Fruit fly (Drosophila melanogaster): Measurements from ENCODE around the gene CG8003.

The CG8003 gene

dm6 chr3L:10678545-10679067, 17.3 kb downstream of the CG8003 start:
- TF ChIP-seq CG6854 (GFP tag; optimal IDR thresholded peaks at IDR 0.05) (peak; percentile 94), tio (GFP tag; optimal IDR thresholded peaks at IDR 0.05) (peak; percentile 92), exex (tag; optimal IDR thresholded peaks at IDR 0.05) (peak; percentile 73), CG16813 (GFP tag; IDR thresholded peaks at IDR 0.05; ENCODE audit: partially characterized antibody) (no peak), CG7963 (GFP tag; IDR thresholded peaks at IDR 0.05; ENCODE audit: partially characterized antibody) (no peak), CG17361 (GFP tag; IDR thresholded peaks at IDR 0.05) (peak; percentile 96), Fer1 (GFP tag; optimal IDR thresholded peaks at IDR 0.05) (peak; percentile 97), CG1792 (GFP tag; optimal IDR thresholded peaks at IDR 0.05) (peak; percentile 86), Taf1 (GFP tag; IDR thresholded peaks at IDR 0.05) (peak; percentile 74; the same call in 1 of the 2 replicates), CG12744 (GFP tag; optimal IDR thresholded peaks at IDR 0.05) (peak; percentile 78), ranshi (GFP tag; IDR thresholded peaks at IDR 0.05) (peak; percentile 92), CG2889 (GFP tag; IDR thresholded peaks at IDR 0.05) (peak; percentile 74), CG6765 (GFP tag; optimal IDR thresholded peaks at IDR 0.05) (peak; percentile 94), CG7987 (GFP tag; optimal IDR thresholded peaks at IDR 0.05) (peak; percentile 85), Sox100B (GFP tag; optimal IDR thresholded peaks at IDR 0.05) (peak; percentile 98), CG12236 (GFP tag; optimal IDR thresholded peaks at IDR 0.05) (peak; percentile 67), grn (GFP tag; optimal IDR thresholded peaks at IDR 0.05) (peak; percentile 83), CG8089 (GFP tag; optimal IDR thresholded peaks at IDR 0.05) (peak; percentile 76), CG7745 (tag; optimal IDR thresholded peaks at IDR 0.05) (peak; percentile 22), dysf (GFP tag; IDR thresholded peaks at IDR 0.05) (peak; percentile 97), B-H1 (GFP tag; IDR thresholded peaks at IDR 0.05) (peak; percentile 88), CG31224 (GFP tag; IDR thresholded peaks at IDR 0.05) (peak; percentile 88), CG12769 (tag; optimal IDR thresholded peaks at IDR 0.05) (peak; percentile 81), gt (GFP tag; IDR thresholded peaks at IDR 0.05) (no peak; the same call in 1 of the 2 replicates), Oli (tag; optimal IDR thresholded peaks at IDR 0.05) (peak; percentile 96), Deaf1 (tag; optimal IDR thresholded peaks at IDR 0.05) (peak; percentile 81), tin (GFP tag; optimal IDR thresholded peaks at IDR 0.05) (peak; percentile 89), Oaz (GFP tag; IDR thresholded peaks at IDR 0.05) (peak; percentile 91), caup (GFP tag; optimal IDR thresholded peaks at IDR 0.05; ENCODE audit: severe bottlenecking) (peak; percentile 94), CG1602 (GFP tag; optimal IDR thresholded peaks at IDR 0.05) (peak; percentile 86), jing (GFP tag; optimal IDR thresholded peaks at IDR 0.05) (peak; percentile 77), mam (GFP tag; optimal IDR thresholded peaks at IDR 0.05) (peak; percentile 88), CG10979 (tag; optimal IDR thresholded peaks at IDR 0.05) (peak; percentile 95), CG15601 (tag; optimal IDR thresholded peaks at IDR 0.05) (peak; percentile 92), ci (GFP tag; IDR thresholded peaks at IDR 0.05) (no peak; the same call in none of the 3 replicates), fd64A (GFP tag; optimal IDR thresholded peaks at IDR 0.05) (peak; percentile 82), CG15073 (GFP tag; optimal IDR thresholded peaks at IDR 0.05) (peak; percentile 57), CG14050 (GFP tag; IDR thresholded peaks at IDR 0.05) (peak; percentile 88), Bdp1 (GFP tag; optimal IDR thresholded peaks at IDR 0.05) (peak; percentile 68), Dref (GFP tag; IDR thresholded peaks at IDR 0.05) (no peak), Eip74EF (GFP tag; optimal IDR thresholded peaks at IDR 0.05) (peak in 1 of 2 experiments; percentile 97), CG2875 (GFP tag; optimal IDR thresholded peaks at IDR 0.05) (peak; percentile 95), cad (GFP tag; optimal IDR thresholded peaks at IDR 0.05) (no peak), NK7.1 (GFP tag; optimal IDR thresholded peaks at IDR 0.05) (peak; percentile 88), CG9876 (GFP tag; optimal IDR thresholded peaks at IDR 0.05) (peak; percentile 26), az2 (GFP tag; optimal IDR thresholded peaks at IDR 0.05) (peak; percentile 90), Bteb2 (GFP tag; optimal IDR thresholded peaks at IDR 0.05) (peak; percentile 91), Ravus (GFP tag; IDR thresholded peaks at IDR 0.05) (peak; percentile 83), CG3995 (GFP tag; optimal IDR thresholded peaks at IDR 0.05) (peak; percentile 56), sna (GFP tag; IDR thresholded peaks at IDR 0.05; ENCODE audit: partially characterized antibody) (no peak)

All from whole organism, embryonic.